Fruit fly (Drosophila melanogaster) whole organism, embryonic: ENCODE measurements around the gene CG32074.
A peak's percentile ranks its signal among the peaks of the same experiment; 100 is the strongest.

ENCODE experiments used
- Atf3 ChIP-seq: fragments of 200-800 bp; sonication (Bioruptor generic); optimal IDR thresholded peaks from 3 replicates; lab custom pipeline; 2016; ENCODE audit warnings: missing biosample characterization, missing genetic modification characterization
- B-H1 ChIP-seq: fragments of 200-800 bp; sonication (Bioruptor generic); IDR thresholded peaks from 3 replicates; pipeline ENCODE4 v1.3.6; 2022; ENCODE audit warnings: missing biosample characterization, missing genetic modification characterization
- BtbVII ChIP-seq: fragments of 200-800 bp; sonication (Bioruptor generic); optimal IDR thresholded peaks from 3 replicates; lab custom pipeline; 2017; ENCODE audit warnings: missing biosample characterization, mild to moderate bottlenecking, missing genetic modification characterization
- CG10321 ChIP-seq: fragments of 200-800 bp; sonication (Bioruptor generic); IDR thresholded peaks from 2 replicates; pipeline ENCODE4 v1.3.6; 2022; ENCODE audit warnings: missing biosample characterization, missing genetic modification characterization
- CG13123 ChIP-seq: fragments of 200-800 bp; sonication (Bioruptor generic); optimal IDR thresholded peaks from 2 replicates; lab custom pipeline; 2016; ENCODE audit warnings: missing biosample characterization, missing genetic modification characterization
- CG15269 ChIP-seq: fragments of 200-800 bp; sonication (Bioruptor generic); optimal IDR thresholded peaks from 2 replicates; lab custom pipeline; 2018; ENCODE audit warnings: missing biosample characterization, mild to moderate bottlenecking, missing genetic modification characterization, moderate library complexity
- CG15696 ChIP-seq: fragments of 200-800 bp; sonication (Bioruptor generic); optimal IDR thresholded peaks from 2 replicates; lab custom pipeline; 2019; ENCODE audit warnings: missing biosample characterization, mild to moderate bottlenecking, missing genetic modification characterization, moderate library complexity
- CG16779 ChIP-seq: fragments of 200-800 bp; sonication (Bioruptor generic); IDR thresholded peaks from 2 replicates; pipeline ENCODE4 v1.3.6; 2022; ENCODE audit warnings: missing biosample characterization, missing genetic modification characterization
- CG16815 ChIP-seq: fragments of 200-800 bp; sonication (Bioruptor generic); optimal IDR thresholded peaks from 3 replicates; lab custom pipeline; 2017; ENCODE audit warnings: missing biosample characterization, mild to moderate bottlenecking, missing genetic modification characterization
- CG30403 ChIP-seq: fragments of 200-800 bp; sonication (Bioruptor generic); optimal IDR thresholded peaks from 3 replicates; lab custom pipeline; 2016; ENCODE audit warnings: missing biosample characterization, missing genetic modification characterization
- CG34422 ChIP-seq: fragments of 200-800 bp; sonication (Bioruptor generic); IDR thresholded peaks from 3 replicates; pipeline ENCODE4 v1.3.6; 2022; ENCODE audit warnings: missing biosample characterization, missing genetic modification characterization
- CG6654 ChIP-seq: fragments of 200-800 bp; sonication (Bioruptor generic); optimal IDR thresholded peaks from 2 replicates; lab custom pipeline; 2017; ENCODE audit warnings: missing biosample characterization, mild to moderate bottlenecking, missing genetic modification characterization
- CG7963 ChIP-seq: fragments of 200-800 bp; sonication (Bioruptor generic); IDR thresholded peaks from 3 replicates; pipeline ENCODE4 v1.3.6; 2022; ENCODE audit warnings: missing biosample characterization, missing genetic modification characterization; ENCODE audit not compliant: partially characterized antibody
- Doc2 ChIP-seq: fragments of 200-800 bp; sonication (Bioruptor generic); IDR thresholded peaks from 2 replicates; pipeline ENCODE4 v1.3.6; 2022; ENCODE audit warnings: missing biosample characterization, missing genetic modification characterization
- Doc3 ChIP-seq: fragments of 200-800 bp; sonication (Bioruptor generic); IDR thresholded peaks from 3 replicates; pipeline ENCODE4 v1.3.6; 2022; ENCODE audit warnings: missing biosample characterization, missing genetic modification characterization; ENCODE audit not compliant: partially characterized antibody
- Eip74EF ChIP-seq, 2 experiments: fragments of 200-800 bp in 1 of 2; fragments of >200 bp in 1 of 2; sonication (Bioruptor generic) in 1 of 2; optimal IDR thresholded peaks; 2 replicates each; lab custom pipeline; 2017 to 2019; ENCODE audit warnings: missing biosample characterization in 2 of 2, missing genetic modification characterization in 2 of 2, mild to moderate bottlenecking in 1 of 2, moderate library complexity in 1 of 2
- Elba2 ChIP-seq: fragments of 200-800 bp; sonication (Bioruptor generic); optimal IDR thresholded peaks from 3 replicates; lab custom pipeline; 2016; ENCODE audit warnings: missing biosample characterization, missing genetic modification characterization
- HLH4C ChIP-seq: fragments of 200-800 bp; sonication (Bioruptor generic); IDR thresholded peaks from 3 replicates; pipeline ENCODE4 v1.3.6; 2022; ENCODE audit warnings: missing biosample characterization, missing genetic modification characterization; ENCODE audit not compliant: partially characterized antibody
- HmgZ ChIP-seq: fragments of 200-800 bp; sonication (Bioruptor generic); optimal IDR thresholded peaks from 2 replicates; lab custom pipeline; 2018; ENCODE audit warnings: missing biosample characterization, mild to moderate bottlenecking, missing genetic modification characterization
- Hr78 ChIP-seq, 2 experiments: fragments of 200-800 bp in 1 of 2; fragments of >200 bp in 1 of 2; sonication (Bioruptor generic) in 1 of 2; optimal IDR thresholded peaks; 2 replicates each; lab custom pipeline; 2017 to 2019; ENCODE audit warnings: missing biosample characterization in 2 of 2, missing genetic modification characterization in 2 of 2, mild to moderate bottlenecking in 1 of 2, moderate library complexity in 1 of 2
- Kr ChIP-seq: fragments of 200-800 bp; sonication (Bioruptor generic); optimal IDR thresholded peaks from 2 replicates; lab custom pipeline; 2017; ENCODE audit warnings: missing biosample characterization, mild to moderate bottlenecking, missing genetic modification characterization
- Lhr ChIP-seq: fragments of 200-800 bp; sonication (Bioruptor generic); optimal IDR thresholded peaks from 3 replicates; lab custom pipeline; 2017; ENCODE audit warnings: mild to moderate bottlenecking, missing biosample characterization, missing genetic modification reagents, missing genetic modification characterization
- MTF-1 ChIP-seq: fragments of 200-800 bp; sonication (Bioruptor generic); optimal IDR thresholded peaks from 2 replicates; lab custom pipeline; 2018; ENCODE audit warnings: missing biosample characterization, mild to moderate bottlenecking, missing genetic modification characterization, borderline replicate concordance
- Med ChIP-seq: fragments of 200-800 bp; sonication (Bioruptor generic); peaks from one replicate; lab custom pipeline; 2016; ENCODE audit warnings: missing biosample characterization, missing genetic modification characterization, mild to moderate bottlenecking, inconsistent platforms, moderate library complexity
- Nf-YB ChIP-seq: fragments of 200-800 bp; sonication (Bioruptor generic); optimal IDR thresholded peaks from 3 replicates; lab custom pipeline; 2019; ENCODE audit warnings: missing biosample characterization, mild to moderate bottlenecking, missing genetic modification characterization, moderate library complexity
- NfI ChIP-seq: fragments of 200-800 bp; sonication (Bioruptor generic); optimal IDR thresholded peaks from 3 replicates; lab custom pipeline; 2018; ENCODE audit warnings: missing biosample characterization, mild to moderate bottlenecking, missing genetic modification characterization, moderate library complexity
- Trl ChIP-seq, 3 experiments: fragments of >200 bp in 2 of 3; fragments of 200-800 bp in 1 of 3; sonication (Bioruptor generic) in 1 of 3; optimal IDR thresholded peaks; 2 replicates in 1 of 3; 3 replicates in 2 of 3; lab custom pipeline; 2016 to 2017; ENCODE audit warnings: missing biosample characterization in 1 of 3, missing genetic modification characterization in 1 of 3
- abd-A ChIP-seq: fragments of 200-800 bp; sonication (Bioruptor generic); optimal IDR thresholded peaks from 3 replicates; lab custom pipeline; 2019; ENCODE audit warnings: missing biosample characterization, mild to moderate bottlenecking, missing genetic modification characterization, moderate library complexity
- ac ChIP-seq: fragments of 200-800 bp; sonication (Bioruptor generic); optimal IDR thresholded peaks from 3 replicates; lab custom pipeline; 2017; ENCODE audit warnings: missing biosample characterization, mild to moderate bottlenecking, missing genetic modification characterization
- ato ChIP-seq: fragments of 200-800 bp; sonication (Bioruptor generic); IDR thresholded peaks from 2 replicates; pipeline ENCODE4 v1.3.6; 2022; ENCODE audit warnings: missing biosample characterization, missing genetic modification characterization; ENCODE audit not compliant: partially characterized antibody
- br ChIP-seq: fragments of >200 bp; optimal IDR thresholded peaks from 2 replicates; lab custom pipeline; 2017
- btn ChIP-seq: fragments of 200-800 bp; sonication (Bioruptor generic); optimal IDR thresholded peaks from 2 replicates; lab custom pipeline; 2016; ENCODE audit warnings: missing biosample characterization, missing genetic modification characterization
- chinmo ChIP-seq: fragments of 200-800 bp; sonication (Bioruptor generic); IDR thresholded peaks from 4 replicates; pipeline ENCODE4 v1.3.6; 2022; ENCODE audit warnings: missing biosample characterization, missing genetic modification characterization; ENCODE audit not compliant: partially characterized antibody
- crc ChIP-seq: fragments of 200-800 bp; sonication (Bioruptor generic); optimal IDR thresholded peaks from 2 replicates; lab custom pipeline; 2016; ENCODE audit warnings: missing biosample characterization, missing genetic modification characterization
- crol ChIP-seq: fragments of 200-800 bp; sonication (Bioruptor generic); IDR thresholded peaks from 2 replicates; pipeline ENCODE4 v1.3.6; 2022; ENCODE audit warnings: missing biosample characterization, missing genetic modification characterization
- crp ChIP-seq, 2 experiments: fragments of 200-800 bp; sonication (Bioruptor generic); optimal IDR thresholded peaks; 2 replicates in 1 of 2; 3 replicates in 1 of 2; lab custom pipeline; 2017; ENCODE audit warnings: missing biosample characterization in 2 of 2, missing genetic modification characterization in 2 of 2, mild to moderate bottlenecking in 1 of 2, moderate library complexity in 1 of 2
- da ChIP-seq: fragments of 200-800 bp; sonication (Bioruptor generic); optimal IDR thresholded peaks from 2 replicates; lab custom pipeline; 2016; ENCODE audit warnings: missing biosample characterization, missing genetic modification characterization
- dimm ChIP-seq: fragments of 200-800 bp; sonication (Bioruptor generic); IDR thresholded peaks from 2 replicates; pipeline ENCODE4 v1.3.6; 2022; ENCODE audit warnings: missing biosample characterization, missing genetic modification characterization
- esg ChIP-seq: fragments of 200-800 bp; sonication (Bioruptor generic); conservative IDR thresholded peaks from 2 replicates; pipeline ENCODE4 v1.3.6; 2022; ENCODE audit warnings: missing biosample characterization, missing genetic modification characterization
- gem ChIP-seq: fragments of 200-800 bp; sonication (Bioruptor generic); optimal IDR thresholded peaks from 2 replicates; lab custom pipeline; 2019; ENCODE audit warnings: missing biosample characterization, mild to moderate bottlenecking, missing genetic modification characterization, moderate library complexity
- kay ChIP-seq: fragments of 200-800 bp; sonication (Bioruptor generic); optimal IDR thresholded peaks from 2 replicates; lab custom pipeline; 2016; ENCODE audit warnings: missing biosample characterization, missing genetic modification characterization
- nerfin-1 ChIP-seq: fragments of 200-800 bp; sonication (Bioruptor generic); optimal IDR thresholded peaks from 3 replicates; lab custom pipeline; 2019; ENCODE audit warnings: missing biosample characterization, mild to moderate bottlenecking, missing genetic modification characterization, moderate library complexity
- oc ChIP-seq: fragments of 200-800 bp; sonication (Bioruptor generic); optimal IDR thresholded peaks from 2 replicates; lab custom pipeline; 2018; ENCODE audit warnings: missing biosample characterization, mild to moderate bottlenecking, missing genetic modification characterization, moderate library complexity
- onecut ChIP-seq: fragments of 200-800 bp; sonication (Bioruptor generic); IDR thresholded peaks from 2 replicates; pipeline ENCODE4 v1.3.6; 2022; ENCODE audit warnings: missing biosample characterization, missing genetic modification characterization
- pb ChIP-seq: fragments of 200-800 bp; sonication (Bioruptor generic); optimal IDR thresholded peaks from 3 replicates; lab custom pipeline; 2016; ENCODE audit warnings: missing biosample characterization, missing genetic modification characterization
- scrt ChIP-seq: fragments of 200-800 bp; sonication (Bioruptor generic); optimal IDR thresholded peaks from 2 replicates; lab custom pipeline; 2018; ENCODE audit warnings: missing biosample characterization, mild to moderate bottlenecking, missing genetic modification characterization, moderate library complexity
- sd ChIP-seq: fragments of 200-800 bp; sonication (Bioruptor generic); optimal IDR thresholded peaks from 3 replicates; lab custom pipeline; 2018; ENCODE audit warnings: missing biosample characterization, mild to moderate bottlenecking, missing genetic modification characterization, moderate library complexity
- tio ChIP-seq: fragments of 200-800 bp; sonication (Bioruptor generic); optimal IDR thresholded peaks from 2 replicates; lab custom pipeline; 2017; ENCODE audit warnings: missing biosample characterization, missing genetic modification characterization, inconsistent platforms
- yki ChIP-seq: fragments of >200 bp; optimal IDR thresholded peaks from 3 replicates; lab custom pipeline; 2018

The CG32074 gene

dm6 chr3L:11123598-11124284 lies 8.4 kb downstream of the CG32074 start (continued):
- TF ChIP-seq CG6654 (GFP tag; lab: Kevin White, UChicago) (peak; percentile 96), br (lab: Kevin White, UChicago) (no peak), Doc2 (no peak), Elba2 (GFP tag; lab: Kevin White, UChicago) (no peak), NfI (no peak), CG15269 (tag; lab: Kevin White, UChicago) (no peak), MTF-1 (GFP tag; lab: Kevin White, UChicago) (no peak), Nf-YB (GFP tag; lab: Kevin White, UChicago) (no peak), CG16779 (GFP tag; lab: Robert Waterston, UW) (no peak), Eip74EF (GFP tag; optimal IDR thresholded peaks at IDR 0.05; lab: Kevin White, UChicago) (no peak), CG10321 (GFP tag; lab: Robert Waterston, UW) (no peak), kay (GFP tag; lab: Kevin White, UChicago) (no peak), Trl (optimal IDR thresholded peaks at IDR 0.05; lab: Kevin White, UChicago) (peak; percentile 71 to 88), Trl (GFP tag; optimal IDR thresholded peaks at IDR 0.05; lab: Kevin White, UChicago) (no peak), scrt (GFP tag; lab: Kevin White, UChicago) (peak; percentile 22), CG34422 (GFP tag; lab: Robert Waterston, UW) (no peak), crp (GFP tag; optimal IDR thresholded peaks at IDR 0.05; lab: Kevin White, UChicago) (peak in 1 of 2 experiments; percentile 60), yki (lab: Kevin White, UChicago) (peak; percentile 72), Hr78 (GFP tag; optimal IDR thresholded peaks at IDR 0.05; lab: Kevin White, UChicago) (no peak), HmgZ (tag; lab: Kevin White, UChicago) (no peak), Atf3 (GFP tag; lab: Kevin White, UChicago) (no peak), CG15696 (tag; lab: Kevin White, UChicago) (no peak), crc (GFP tag; lab: Kevin White, UChicago) (no peak), sd (tag; lab: Kevin White, UChicago) (peak; percentile 25), chinmo (GFP tag; lab: Robert Waterston, UW) (0 out of 4 replicates have a peak, but pooled peaks have one; percentile 31), CG30403 (GFP tag; lab: Kevin White, UChicago) (no peak), BtbVII (peak; percentile 2), nerfin-1 (tag; lab: Kevin White, UChicago) (no peak), ato (GFP tag; lab: Robert Waterston, UW) (0 out of 2 replicates have a peak, but pooled peaks have one; percentile 37), tio (no peak), Med (GFP tag; lab: Kevin White, UChicago) (peak; percentile 3), abd-A (tag; lab: Kevin White, UChicago) (peak; percentile 32), Kr (no peak), CG16815 (no peak), HLH4C (GFP tag; lab: Robert Waterston, UW) (0 out of 3 replicates have a peak, but pooled peaks have one; percentile 19), pb (no peak), ac (GFP tag; lab: Kevin White, UChicago) (peak; percentile 29), onecut (peak; percentile 92), Doc3 (GFP tag; lab: Robert Waterston, UW) (no peak), crol (GFP tag; lab: Robert Waterston, UW) (peak; percentile 96), B-H1 (GFP tag; lab: Robert Waterston, UW) (no peak), dimm (GFP tag; lab: Robert Waterston, UW) (no peak), CG13123 (GFP tag; lab: Kevin White, UChicago) (no peak), Lhr (GFP tag; lab: Kevin White, UChicago) (no peak), esg (GFP tag; lab: Robert Waterston, UW) (no peak), gem (tag; lab: Kevin White, UChicago) (no peak), da (GFP tag; lab: Kevin White, UChicago) (peak; percentile 31), oc (tag; lab: Kevin White, UChicago) (no peak), btn (GFP tag; lab: Kevin White, UChicago) (no peak), CG7963 (GFP tag; lab: Robert Waterston, UW) (no peak)
